Fruit fly (Drosophila melanogaster) whole organism, embryonic: Measurements from ENCODE around the gene Seipin.
A peak's percentile ranks its signal among the peaks of the same experiment; 100 is the strongest.

Experiments used
- Adf1 ChIP-seq: fragments of 200-800 bp; sonication (Bioruptor generic); IDR thresholded peaks from 2 replicates; pipeline ENCODE4 v1.3.6; 2022; ENCODE audit warnings: missing biosample characterization, missing genetic modification characterization
- Atf-2 ChIP-seq: fragments of 200-800 bp; sonication (Bioruptor generic); optimal IDR thresholded peaks from 2 replicates; lab custom pipeline; 2016; ENCODE audit warnings: missing biosample characterization, missing genetic modification characterization
- B-H1 ChIP-seq: fragments of 200-800 bp; sonication (Bioruptor generic); IDR thresholded peaks from 3 replicates; pipeline ENCODE4 v1.3.6; 2022; ENCODE audit warnings: missing biosample characterization, missing genetic modification characterization
- CG10462 ChIP-seq: fragments of 200-800 bp; sonication (Bioruptor generic); optimal IDR thresholded peaks from 2 replicates; lab custom pipeline; 2016; ENCODE audit warnings: missing biosample characterization, missing genetic modification characterization
- CG11560 ChIP-seq: fragments of 200-800 bp; sonication (Bioruptor generic); IDR thresholded peaks from 3 replicates; pipeline ENCODE4 v1.3.6; 2022; ENCODE audit warnings: missing biosample characterization, missing genetic modification characterization
- CG11696 ChIP-seq: fragments of 200-800 bp; sonication (Bioruptor generic); IDR thresholded peaks from 2 replicates; pipeline ENCODE4 v1.3.6; 2022; ENCODE audit warnings: missing biosample characterization, missing genetic modification characterization
- CG12299 ChIP-seq: fragments of 200-800 bp; sonication (Bioruptor generic); optimal IDR thresholded peaks from 2 replicates; lab custom pipeline; 2018; ENCODE audit warnings: missing biosample characterization, mild to moderate bottlenecking, missing genetic modification characterization
- CG13894 ChIP-seq: fragments of 200-800 bp; sonication (Bioruptor generic); optimal IDR thresholded peaks from 3 replicates; lab custom pipeline; 2018; ENCODE audit warnings: missing biosample characterization, mild to moderate bottlenecking, missing genetic modification characterization, moderate library complexity
- CG14014 ChIP-seq: fragments of 200-800 bp; sonication (Bioruptor generic); IDR thresholded peaks from 2 replicates; pipeline ENCODE4 v1.3.6; 2022; ENCODE audit warnings: missing biosample characterization, missing genetic modification characterization
- CG16779 ChIP-seq: fragments of 200-800 bp; sonication (Bioruptor generic); IDR thresholded peaks from 2 replicates; pipeline ENCODE4 v1.3.6; 2022; ENCODE audit warnings: missing biosample characterization, missing genetic modification characterization
- CG2129 ChIP-seq: fragments of 200-800 bp; sonication (Bioruptor generic); IDR thresholded peaks from 2 replicates; pipeline ENCODE4 v1.3.6; 2022; ENCODE audit warnings: missing biosample characterization, missing genetic modification characterization; ENCODE audit not compliant: partially characterized antibody
- CG3847 ChIP-seq: fragments of 200-800 bp; sonication (Bioruptor generic); IDR thresholded peaks from 2 replicates; pipeline ENCODE4 v1.3.6; 2022; ENCODE audit warnings: missing biosample characterization, missing genetic modification characterization
- CG42726 ChIP-seq: fragments of 200-800 bp; sonication (Bioruptor generic); IDR thresholded peaks from 2 replicates; pipeline ENCODE4 v1.3.6; 2022; ENCODE audit warnings: missing biosample characterization, missing genetic modification characterization; ENCODE audit not compliant: partially characterized antibody
- CG6854 ChIP-seq: fragments of 200-800 bp; sonication (Bioruptor generic); optimal IDR thresholded peaks from 3 replicates; lab custom pipeline; 2017; ENCODE audit warnings: missing biosample characterization, mild to moderate bottlenecking, missing genetic modification characterization
- CG7357 ChIP-seq: fragments of 200-800 bp; sonication (Bioruptor generic); IDR thresholded peaks from 3 replicates; pipeline ENCODE4 v1.3.6; 2022; ENCODE audit warnings: missing biosample characterization, missing genetic modification characterization
- CG7963 ChIP-seq: fragments of 200-800 bp; sonication (Bioruptor generic); IDR thresholded peaks from 3 replicates; pipeline ENCODE4 v1.3.6; 2022; ENCODE audit warnings: missing biosample characterization, missing genetic modification characterization; ENCODE audit not compliant: partially characterized antibody
- CG8089 ChIP-seq: fragments of 200-800 bp; sonication (Bioruptor generic); optimal IDR thresholded peaks from 3 replicates; lab custom pipeline; 2016; ENCODE audit warnings: missing biosample characterization, missing genetic modification characterization
- CG8924 ChIP-seq: fragments of 200-800 bp; optimal IDR thresholded peaks from 3 replicates; lab custom pipeline; 2019; ENCODE audit warnings: missing biosample characterization, mild to moderate bottlenecking, missing genetic modification characterization, moderate library complexity
- Chrac-16 ChIP-seq: fragments of 200-800 bp; sonication (Bioruptor generic); optimal IDR thresholded peaks from 3 replicates; lab custom pipeline; 2016; ENCODE audit warnings: missing biosample characterization, missing genetic modification characterization
- Dbx ChIP-seq: fragments of 200-800 bp; sonication (Bioruptor generic); IDR thresholded peaks from 3 replicates; pipeline ENCODE4 v1.3.6; 2022; ENCODE audit warnings: missing biosample characterization, missing genetic modification characterization
- Dll ChIP-seq: fragments of 200-800 bp; sonication (Bioruptor generic); IDR thresholded peaks from 4 replicates; pipeline ENCODE4 v1.3.6; 2022; ENCODE audit warnings: missing biosample characterization, missing genetic modification characterization; ENCODE audit not compliant: partially characterized antibody
- Dref ChIP-seq: fragments of 200-800 bp; sonication (Bioruptor generic); IDR thresholded peaks from 2 replicates; pipeline ENCODE4 v1.3.6; 2022; ENCODE audit warnings: missing biosample characterization, missing genetic modification characterization
- Ets97D ChIP-seq: fragments of 200-800 bp; sonication (Bioruptor generic); optimal IDR thresholded peaks from 3 replicates; lab custom pipeline; 2016; ENCODE audit warnings: missing biosample characterization, missing genetic modification characterization
- Gug ChIP-seq: fragments of 200-800 bp; sonication (Bioruptor generic); IDR thresholded peaks from 4 replicates; pipeline ENCODE4 v1.3.6; 2022; ENCODE audit warnings: missing biosample characterization, missing genetic modification characterization
- H15 ChIP-seq: fragments of 200-800 bp; sonication (Bioruptor generic); IDR thresholded peaks from 3 replicates; pipeline ENCODE4 v1.3.6; 2022; ENCODE audit warnings: missing biosample characterization, missing genetic modification characterization
- HmgD ChIP-seq: fragments of 200-800 bp; sonication (Bioruptor generic); optimal IDR thresholded peaks from 3 replicates; lab custom pipeline; 2016; ENCODE audit warnings: missing biosample characterization, missing genetic modification characterization
- Mad ChIP-seq: fragments of 200-800 bp; sonication (Bioruptor generic); optimal IDR thresholded peaks from 2 replicates; lab custom pipeline; 2016; ENCODE audit warnings: missing biosample characterization, missing genetic modification characterization
- Pdp1 ChIP-seq, 2 experiments: fragments of 200-800 bp; sonication (Bioruptor generic); optimal IDR thresholded peaks; 3 replicates each; lab custom pipeline; 2016; ENCODE audit warnings: missing biosample characterization in 2 of 2, missing genetic modification characterization in 2 of 2, mild to moderate bottlenecking in 1 of 2, moderate library complexity in 1 of 2
- Sin3A ChIP-seq: fragments of >200 bp; optimal IDR thresholded peaks from 2 replicates; lab custom pipeline; 2018
- Six4 ChIP-seq: fragments of 200-800 bp; sonication (Bioruptor generic); optimal IDR thresholded peaks from 2 replicates; lab custom pipeline; 2016; ENCODE audit warnings: missing biosample characterization, missing genetic modification characterization
- TFAM ChIP-seq: fragments of 200-800 bp; sonication (Bioruptor generic); optimal IDR thresholded peaks from 2 replicates; lab custom pipeline; 2017; ENCODE audit warnings: missing biosample characterization, missing genetic modification characterization, inconsistent platforms
- Trl ChIP-seq, 3 experiments: fragments of >200 bp in 2 of 3; fragments of 200-800 bp in 1 of 3; sonication (Bioruptor generic) in 1 of 3; optimal IDR thresholded peaks; 2 replicates in 1 of 3; 3 replicates in 2 of 3; lab custom pipeline; 2016 to 2017; ENCODE audit warnings: missing biosample characterization in 1 of 3, missing genetic modification characterization in 1 of 3
- al ChIP-seq: fragments of 200-800 bp; sonication (Bioruptor generic); IDR thresholded peaks from 2 replicates; pipeline ENCODE4 v1.3.6; 2022; ENCODE audit warnings: missing biosample characterization, missing genetic modification characterization
- ap ChIP-seq: fragments of 200-800 bp; sonication (Bioruptor generic); IDR thresholded peaks from 2 replicates; pipeline ENCODE4 v1.3.6; 2022; ENCODE audit warnings: missing biosample characterization, missing genetic modification characterization
- bcd ChIP-seq: fragments of 200-800 bp; sonication (Bioruptor generic); optimal IDR thresholded peaks from 2 replicates; lab custom pipeline; 2017; ENCODE audit warnings: missing biosample characterization, mild to moderate bottlenecking, missing genetic modification characterization
- caup ChIP-seq: fragments of 200-800 bp; sonication (Bioruptor generic); optimal IDR thresholded peaks from 3 replicates; lab custom pipeline; 2017; ENCODE audit warnings: missing biosample characterization, mild to moderate bottlenecking, missing genetic modification characterization, moderate library complexity; ENCODE audit not compliant: severe bottlenecking
- chm ChIP-seq: fragments of 200-800 bp; sonication (Bioruptor generic); IDR thresholded peaks from 2 replicates; pipeline ENCODE4 v1.3.6; 2022; ENCODE audit warnings: missing biosample characterization, missing genetic modification characterization
- corto ChIP-seq: fragments of 200-800 bp; sonication (Bioruptor generic); optimal IDR thresholded peaks from 2 replicates; lab custom pipeline; 2016; ENCODE audit warnings: missing biosample characterization, mild to moderate bottlenecking, missing genetic modification characterization, moderate library complexity
- croc ChIP-seq: fragments of 200-800 bp; sonication (Bioruptor generic); conservative IDR thresholded peaks from 3 replicates; pipeline ENCODE4 v1.3.6; 2022; ENCODE audit warnings: missing biosample characterization, missing genetic modification characterization
- dan ChIP-seq: fragments of 200-800 bp; sonication (Bioruptor generic); IDR thresholded peaks from 2 replicates; pipeline ENCODE4 v1.3.6; 2022; ENCODE audit warnings: missing biosample characterization, missing genetic modification characterization
- emc ChIP-seq: fragments of 200-800 bp; sonication (Bioruptor generic); optimal IDR thresholded peaks from 2 replicates; lab custom pipeline; 2016; ENCODE audit warnings: missing biosample characterization, missing genetic modification characterization
- gsb-n ChIP-seq: fragments of 200-800 bp; sonication (Bioruptor generic); optimal IDR thresholded peaks from 3 replicates; lab custom pipeline; 2018; ENCODE audit warnings: missing biosample characterization, mild to moderate bottlenecking, missing genetic modification characterization
- insv ChIP-seq, 2 experiments: fragments of 200-800 bp; sonication (Bioruptor generic); optimal IDR thresholded peaks; 3 replicates each; lab custom pipeline; 2016 to 2018; ENCODE audit warnings: missing biosample characterization in 2 of 2, missing genetic modification characterization in 2 of 2
- kni ChIP-seq: fragments of 200-800 bp; sonication (Bioruptor generic); optimal IDR thresholded peaks from 3 replicates; lab custom pipeline; 2017; ENCODE audit warnings: mild to moderate bottlenecking, missing biosample characterization, missing genetic modification reagents, missing genetic modification characterization
- nau ChIP-seq: fragments of 200-800 bp; sonication (Bioruptor generic); optimal IDR thresholded peaks from 3 replicates; lab custom pipeline; 2017; ENCODE audit warnings: missing biosample characterization, mild to moderate bottlenecking, missing genetic modification characterization, missing genetic modification reagents
- otp ChIP-seq: fragments of 200-800 bp; sonication (Bioruptor generic); IDR thresholded peaks from 3 replicates; pipeline ENCODE4, ENCODE4 v1.3.6; 2022; ENCODE audit warnings: missing biosample characterization, missing genetic modification characterization
- slbo ChIP-seq: fragments of 200-800 bp; sonication (Bioruptor generic); IDR thresholded peaks from 2 replicates; pipeline ENCODE4 v1.3.6; 2022; ENCODE audit warnings: missing biosample characterization, missing genetic modification characterization
- tgo ChIP-seq: fragments of 200-800 bp; sonication (Bioruptor generic); IDR thresholded peaks from 3 replicates; pipeline ENCODE4 v1.3.6; 2022; ENCODE audit warnings: missing biosample characterization, missing genetic modification characterization
- vvl ChIP-seq: fragments of 200-800 bp; sonication (Bioruptor generic); IDR thresholded peaks from 2 replicates; pipeline ENCODE4 v1.3.6; 2022; ENCODE audit warnings: missing biosample characterization, missing genetic modification characterization
- wek ChIP-seq: fragments of 200-800 bp; sonication (Bioruptor generic); optimal IDR thresholded peaks from 3 replicates; lab custom pipeline; 2018; ENCODE audit warnings: missing biosample characterization, mild to moderate bottlenecking, missing genetic modification characterization, moderate library complexity
- yki ChIP-seq: fragments of >200 bp; optimal IDR thresholded peaks from 3 replicates; lab custom pipeline; 2018

Gene Seipin

dm6 chrX:2647472-2647883 lies 27.9 kb downstream of the Seipin start:
- no peak for TF ChIP-seq CG7357 (GFP tag; lab: Robert Waterston, UW)
- TF ChIP-seq otp (GFP tag; lab: Robert Waterston, UW) = 0 out of 3 replicates have a peak, but pooled peaks have one; percentile 53
- TF ChIP-seq Dref (GFP tag; lab: Robert Waterston, UW) = no peak
- no peak for TF ChIP-seq CG2129 (GFP tag; lab: Robert Waterston, UW)
- no peak for TF ChIP-seq CG6854 (GFP tag; lab: Kevin White, UChicago)
- TF ChIP-seq CG14014 = peak; percentile 50; the same call in 1 of the 2 replicates
- peak; percentile 48 for TF ChIP-seq Chrac-16 (GFP tag; lab: Kevin White, UChicago)
- TF ChIP-seq corto (GFP tag; lab: Kevin White, UChicago) = peak; percentile 64
- no peak for TF ChIP-seq insv (GFP tag; optimal IDR thresholded peaks at IDR 0.05; lab: Kevin White, UChicago)
- TF ChIP-seq CG10462 = no peak
- no peak for TF ChIP-seq Dll (GFP tag; lab: Robert Waterston, UW)
- peak; percentile 60; the same call in 2 of the 3 replicates for TF ChIP-seq H15 (GFP tag; lab: Robert Waterston, UW)
- TF ChIP-seq bcd (GFP tag; lab: Kevin White, UChicago) = peak; percentile 62
- no peak; the same call in 1 of the 2 replicates for TF ChIP-seq CG3847 (GFP tag; lab: Robert Waterston, UW)
- no peak for TF ChIP-seq CG11696 (GFP tag; lab: Robert Waterston, UW)
- TF ChIP-seq Mad (GFP tag; lab: Kevin White, UChicago) = peak; percentile 57
- TF ChIP-seq gsb-n = peak; percentile 38
- peak; percentile 27 for TF ChIP-seq kni (GFP tag; lab: Kevin White, UChicago)
- peak; percentile 7 for TF ChIP-seq wek (GFP tag; lab: Kevin White, UChicago)
- TF ChIP-seq CG16779 = no peak
- TF ChIP-seq Trl (optimal IDR thresholded peaks at IDR 0.05; lab: Kevin White, UChicago) = no peak
- TF ChIP-seq Trl (GFP tag; optimal IDR thresholded peaks at IDR 0.05; lab: Kevin White, UChicago) = peak; percentile 45
- peak; percentile 34; the same call in 1 of the 3 replicates for TF ChIP-seq croc (GFP tag; lab: Robert Waterston, UW)
- TF ChIP-seq CG12299 (tag; lab: Kevin White, UChicago) = peak; percentile 37
- no peak for TF ChIP-seq Gug
- TF ChIP-seq vvl (GFP tag; lab: Robert Waterston, UW) = peak; percentile 64
- no peak for TF ChIP-seq HmgD
- no peak for TF ChIP-seq CG42726 (GFP tag; lab: Robert Waterston, UW)
- TF ChIP-seq CG7963 (GFP tag; lab: Robert Waterston, UW) = no peak
- peak; percentile 34; the same call in 1 of the 3 replicates for TF ChIP-seq B-H1 (GFP tag; lab: Robert Waterston, UW)
- TF ChIP-seq chm (GFP tag; lab: Robert Waterston, UW) = peak; percentile 58
- 0 out of 3 replicates have a peak, but pooled peaks have one; percentile 42 for TF ChIP-seq Dbx (GFP tag; lab: Robert Waterston, UW)
- peak; percentile 73 for TF ChIP-seq CG8924 (tag; lab: Kevin White, UChicago)
- TF ChIP-seq Ets97D (GFP tag; lab: Kevin White, UChicago) = no peak
- TF ChIP-seq dan (GFP tag; lab: Robert Waterston, UW) = no peak
- no peak for TF ChIP-seq yki (lab: Kevin White, UChicago)
- no peak for TF ChIP-seq Sin3A (lab: Kevin White, UChicago)
- TF ChIP-seq slbo = peak; percentile 56
- TF ChIP-seq nau = no peak
- 0 out of 2 replicates have a peak, but pooled peaks have one; percentile 11 for TF ChIP-seq al (GFP tag; lab: Robert Waterston, UW)
- TF ChIP-seq emc (GFP tag; lab: Kevin White, UChicago) = peak; percentile 32
- peak; percentile 43 for TF ChIP-seq Six4
- TF ChIP-seq Pdp1 (GFP tag; optimal IDR thresholded peaks at IDR 0.05; lab: Kevin White, UChicago) = peak; percentile 49 to 70
- no peak for TF ChIP-seq ap (GFP tag; lab: Robert Waterston, UW)
- TF ChIP-seq Atf-2 (GFP tag; lab: Kevin White, UChicago) = peak; percentile 57
- no peak; the same call in 1 of the 2 replicates for TF ChIP-seq Adf1 (GFP tag; lab: Robert Waterston, UW)
- TF ChIP-seq caup (GFP tag; lab: Kevin White, UChicago) = peak; percentile 29
- TF ChIP-seq CG13894 (tag; lab: Kevin White, UChicago) = peak; percentile 24
- TF ChIP-seq TFAM (GFP tag; lab: Kevin White, UChicago) = no peak
- peak; percentile 64; the same call in 2 of the 3 replicates for TF ChIP-seq tgo (GFP tag; lab: Robert Waterston, UW)
- TF ChIP-seq CG11560 (tag; lab: Robert Waterston, UW) = no peak
- no peak for TF ChIP-seq CG8089 (GFP tag; lab: Kevin White, UChicago)
